Worm (Caenorhabditis elegans) whole organism, L2 larva: Measurements from ENCODE around the gene rpl-36.A.

Experiments
- C34F6.9 ChIP-seq: fragments of 150-350 bp; optimal IDR thresholded peaks from 2 replicates; lab custom pipeline; 2014; ENCODE audit warnings: missing biosample characterization, missing genetic modification characterization
- F13H6.1 ChIP-seq: sonication (generic microtip); optimal IDR thresholded peaks from 2 replicates; lab custom pipeline; 2016; ENCODE audit warnings: missing genetic modification characterization, missing compliant biosample characterization
- R02D3.7 ChIP-seq: fragments of 150-350 bp; optimal IDR thresholded peaks from 2 replicates; lab custom pipeline; 2014; ENCODE audit warnings: missing biosample characterization, missing genetic modification characterization
- Y55F3AM.14 ChIP-seq: fragments of 200-800 bp; sonication (Bioruptor generic); optimal IDR thresholded peaks from 2 replicates; lab custom pipeline; 2018; ENCODE audit warnings: mild to moderate bottlenecking, missing genetic modification characterization, missing compliant biosample characterization
- alr-1 ChIP-seq: fragments of 150-350 bp; optimal IDR thresholded peaks from 2 replicates; lab custom pipeline; 2014; ENCODE audit warnings: missing biosample characterization, missing genetic modification characterization
- aly-2 ChIP-seq: fragments of 150-350 bp; optimal IDR thresholded peaks from 2 replicates; lab custom pipeline; 2014; ENCODE audit warnings: missing biosample characterization, missing genetic modification characterization
- ama-1 ChIP-seq: fragments of 150-350 bp; optimal IDR thresholded peaks from 2 replicates; lab custom pipeline; 2018; ENCODE audit warnings: inconsistent platforms
- blmp-1 ChIP-seq: sonication (generic microtip); optimal IDR thresholded peaks from 2 replicates; lab custom pipeline; 2017; ENCODE audit warnings: missing genetic modification characterization, mild to moderate bottlenecking, missing compliant biosample characterization, antibody characterized with exemption, moderate library complexity; ENCODE audit not compliant: insufficient read depth
- ceh-16 ChIP-seq: fragments of 150-350 bp; optimal IDR thresholded peaks from 2 replicates; lab custom pipeline; 2014; ENCODE audit warnings: missing biosample characterization, missing genetic modification characterization
- ceh-82 ChIP-seq: fragments of 150-350 bp; optimal IDR thresholded peaks from 2 replicates; lab custom pipeline; 2014; ENCODE audit warnings: missing biosample characterization, missing genetic modification characterization
- crh-2 ChIP-seq: sonication (generic microtip); optimal IDR thresholded peaks from 2 replicates; lab custom pipeline; 2017; ENCODE audit warnings: missing biosample characterization, missing genetic modification characterization
- dmd-4 ChIP-seq: sonication (generic microtip); optimal IDR thresholded peaks from 2 replicates; lab custom pipeline; 2017; ENCODE audit warnings: missing biosample characterization, missing genetic modification characterization
- egl-27 ChIP-seq: sonication (generic microtip); optimal IDR thresholded peaks from 3 replicates; lab custom pipeline; 2017; ENCODE audit warnings: missing biosample characterization, missing genetic modification reagents, missing genetic modification characterization
- elt-1 ChIP-seq: fragments of 150-350 bp; optimal IDR thresholded peaks from 2 replicates; lab custom pipeline; 2014; ENCODE audit warnings: missing biosample characterization, missing genetic modification characterization
- elt-3 ChIP-seq: sonication (generic microtip); optimal IDR thresholded peaks from 2 replicates; lab custom pipeline; 2017; ENCODE audit warnings: missing biosample characterization, missing genetic modification characterization
- fos-1 ChIP-seq: fragments of 150-350 bp; optimal IDR thresholded peaks from 2 replicates; lab custom pipeline; 2014; ENCODE audit warnings: missing biosample characterization, missing genetic modification characterization
- gmeb-1 ChIP-seq: fragments of 150-350 bp; optimal IDR thresholded peaks from 2 replicates; lab custom pipeline; 2014; ENCODE audit warnings: missing biosample characterization, missing genetic modification characterization
- lin-11 ChIP-seq: fragments of 150-350 bp; sonication (generic microtip); optimal IDR thresholded peaks from 2 replicates; lab custom pipeline; 2014; ENCODE audit warnings: missing biosample characterization, missing genetic modification characterization, inconsistent platforms, mixed read lengths
- lin-13 ChIP-seq: fragments of 150-350 bp; optimal IDR thresholded peaks from 2 replicates; lab custom pipeline; 2014; ENCODE audit warnings: missing biosample characterization, missing genetic modification reagents, missing genetic modification characterization
- lsy-2 ChIP-seq, 2 experiments: fragments of 150-350 bp in 1 of 2; sonication (generic microtip) in 1 of 2; optimal IDR thresholded peaks; 2 replicates each; lab custom pipeline; 2014 to 2017; ENCODE audit warnings: missing biosample characterization in 2 of 2, missing genetic modification characterization in 2 of 2
- mab-5 ChIP-seq: fragments of 150-350 bp; optimal IDR thresholded peaks from 2 replicates; lab custom pipeline; 2014; ENCODE audit warnings: missing biosample characterization, missing genetic modification characterization
- mbf-1 ChIP-seq: sonication (generic microtip); optimal IDR thresholded peaks from 2 replicates; lab custom pipeline; 2017; ENCODE audit warnings: missing biosample characterization, missing genetic modification characterization
- mdl-1 ChIP-seq, 2 experiments: fragments of 150-350 bp in 1 of 2; sonication (generic microtip) in 1 of 2; optimal IDR thresholded peaks; 2 replicates each; lab custom pipeline; 2017; ENCODE audit warnings: missing biosample characterization in 2 of 2, missing genetic modification characterization in 2 of 2
- nhr-10 ChIP-seq: sonication (generic microtip); optimal IDR thresholded peaks from 2 replicates; lab custom pipeline; 2017; ENCODE audit warnings: missing biosample characterization, missing genetic modification characterization
- nhr-11 ChIP-seq: fragments of 150-350 bp; optimal IDR thresholded peaks from 2 replicates; lab custom pipeline; 2014; ENCODE audit warnings: missing biosample characterization, missing genetic modification characterization
- nhr-12 ChIP-seq: fragments of 150-350 bp; optimal IDR thresholded peaks from 2 replicates; lab custom pipeline; 2014; ENCODE audit warnings: missing biosample characterization, missing genetic modification characterization
- nhr-129 ChIP-seq: fragments of 150-350 bp; optimal IDR thresholded peaks from 2 replicates; lab custom pipeline; 2014; ENCODE audit warnings: missing biosample characterization, missing genetic modification characterization
- nhr-21 ChIP-seq: fragments of 150-350 bp; optimal IDR thresholded peaks from 2 replicates; lab custom pipeline; 2014; ENCODE audit warnings: missing biosample characterization, missing genetic modification characterization
- nhr-237 ChIP-seq: fragments of 150-350 bp; optimal IDR thresholded peaks from 2 replicates; lab custom pipeline; 2014; ENCODE audit warnings: missing biosample characterization, missing genetic modification characterization
- nhr-25 ChIP-seq: fragments of 150-350 bp; sonication (generic microtip); optimal IDR thresholded peaks from 3 replicates; lab custom pipeline; 2014; ENCODE audit warnings: missing biosample characterization, missing genetic modification characterization
- nhr-77 ChIP-seq: fragments of 150-350 bp; optimal IDR thresholded peaks from 2 replicates; lab custom pipeline; 2014; ENCODE audit warnings: missing biosample characterization, missing genetic modification characterization
- peb-1 ChIP-seq: fragments of 150-350 bp; optimal IDR thresholded peaks from 2 replicates; lab custom pipeline; 2014; ENCODE audit warnings: missing biosample characterization, missing genetic modification characterization
- sem-4 ChIP-seq: fragments of 150-350 bp; optimal IDR thresholded peaks from 2 replicates; lab custom pipeline; 2014; ENCODE audit warnings: missing biosample characterization, missing genetic modification reagents, missing genetic modification characterization
- skn-1 ChIP-seq: sonication (generic microtip); optimal IDR thresholded peaks from 2 replicates; lab custom pipeline; 2017; ENCODE audit warnings: missing biosample characterization, missing genetic modification characterization
- sma-3 ChIP-seq: sonication (generic microtip); optimal IDR thresholded peaks from 2 replicates; lab custom pipeline; 2016; ENCODE audit warnings: missing genetic modification reagents, missing genetic modification characterization, missing compliant biosample characterization
- snpc-4 ChIP-seq: fragments of 150-350 bp; optimal IDR thresholded peaks from 2 replicates; lab custom pipeline; 2014; ENCODE audit warnings: missing biosample characterization, missing genetic modification characterization
- unc-39 ChIP-seq: fragments of 150-350 bp; optimal IDR thresholded peaks from 2 replicates; lab custom pipeline; 2014; ENCODE audit warnings: missing biosample characterization, missing genetic modification characterization
- unc-55 ChIP-seq: fragments of 150-350 bp; sonication (generic microtip); optimal IDR thresholded peaks from 3 replicates; lab custom pipeline; 2014; ENCODE audit warnings: missing biosample characterization, missing genetic modification reagents, missing genetic modification characterization
- zag-1 ChIP-seq: fragments of 150-350 bp; optimal IDR thresholded peaks from 2 replicates; lab custom pipeline; 2014; ENCODE audit warnings: missing biosample characterization, missing genetic modification characterization
- ztf-1 ChIP-seq: fragments of 200-800 bp; sonication (Bioruptor generic); conservative IDR thresholded peaks from 2 replicates; pipeline ENCODE4 v1.3.6; 2022; ENCODE audit warnings: missing genetic modification characterization, missing compliant biosample characterization
- ztf-11 ChIP-seq: sonication (generic microtip); optimal IDR thresholded peaks from 2 replicates; lab custom pipeline; 2017; ENCODE audit warnings: missing biosample characterization, missing genetic modification characterization
- ztf-4 ChIP-seq: fragments of 150-350 bp; optimal IDR thresholded peaks from 2 replicates; lab custom pipeline; 2014; ENCODE audit warnings: missing biosample characterization, missing genetic modification characterization

The rpl-36.A gene

DNA sequence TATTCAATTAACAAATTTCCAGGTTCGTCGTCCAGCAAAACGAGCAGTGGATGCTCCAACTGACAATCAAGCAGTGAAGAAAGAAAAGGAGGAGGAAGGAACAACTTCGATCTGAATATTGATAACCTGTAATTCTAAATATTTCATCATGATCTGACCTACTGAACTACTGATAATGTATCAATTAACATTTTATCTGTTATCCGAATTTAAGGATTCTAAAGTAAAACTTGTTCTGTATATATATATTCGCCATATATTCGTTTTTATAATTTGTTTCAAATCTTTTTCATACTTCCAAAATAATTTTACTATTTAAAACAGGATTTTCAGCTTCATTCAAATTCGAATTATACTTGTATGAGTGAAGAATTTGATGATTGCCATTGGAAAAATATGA, 10.8 kb upstream of the rpl-36.A start, which contains the start of gene apc-17:
apc-17 (plus strand) TSS at position 301 of the 400 bp plus-strand sequence.
- no peak for TF ChIP-seq mdl-1 (tag; optimal IDR thresholded peaks at IDR 0.05; lab: Kevin White, UChicago)
- TF ChIP-seq skn-1 (tag; lab: Kevin White, UChicago): no peak
- no peak for TF ChIP-seq R02D3.7
- no peak for TF ChIP-seq mbf-1 (tag; lab: Kevin White, UChicago)
- TF ChIP-seq elt-1: no peak
- TF ChIP-seq nhr-11 (tag; lab: Kevin White, UChicago): no peak
- TF ChIP-seq unc-55: no peak

DNA sequence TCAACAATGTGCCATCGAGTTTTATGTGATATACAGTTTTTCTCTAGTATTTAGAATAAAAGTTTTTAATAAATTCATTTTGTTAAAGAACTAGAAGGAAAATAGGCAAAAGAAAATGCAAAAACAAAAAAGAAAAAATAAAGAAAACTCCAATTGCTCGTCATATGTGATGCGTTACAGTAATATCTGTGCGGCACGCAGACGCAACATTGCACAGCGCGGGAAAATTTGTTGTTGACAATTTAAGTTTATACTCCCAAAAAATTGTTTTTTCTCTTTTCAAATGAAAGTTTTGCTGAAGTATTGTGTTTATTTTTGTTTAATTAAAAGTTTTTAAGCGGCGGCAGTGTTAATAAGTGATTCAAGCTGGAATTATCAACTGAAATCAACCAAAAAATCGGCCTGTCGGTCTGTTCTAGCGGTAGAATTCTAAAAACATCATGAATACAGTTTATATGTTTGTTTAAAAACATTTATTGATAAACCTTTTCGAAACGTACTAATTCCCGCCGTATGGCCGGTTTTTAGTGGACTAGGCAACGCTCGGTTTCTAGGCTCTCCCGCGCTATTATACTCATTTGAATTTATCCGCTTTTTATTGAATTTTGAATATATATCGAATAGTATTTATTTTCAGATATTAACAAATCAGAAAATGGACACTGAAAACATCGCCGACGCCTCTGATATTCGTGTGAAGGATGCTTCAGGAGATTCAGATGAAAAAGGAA, 9.1 kb upstream of the rpl-36.A start, which contains the start of gene nasp-1:
nasp-1 (plus strand) TSS at position 632 of the 731 bp plus-strand sequence.
- TF ChIP-seq ztf-4 (tag; lab: Kevin White, UChicago): no peak
- no peak for TF ChIP-seq nhr-10 (tag; lab: Kevin White, UChicago)
- TF ChIP-seq mbf-1 (tag; lab: Kevin White, UChicago): no peak
- peak in 1 of 2 experiments; percentile 73 for TF ChIP-seq lsy-2 (tag; optimal IDR thresholded peaks at IDR 0.05; lab: Kevin White, UChicago)
- TF ChIP-seq nhr-237 (tag; lab: Kevin White, UChicago): no peak
- TF ChIP-seq skn-1 (tag; lab: Kevin White, UChicago): no peak
- TF ChIP-seq elt-3 (tag; lab: Kevin White, UChicago): no peak
- TF ChIP-seq lin-11: no peak

DNA sequence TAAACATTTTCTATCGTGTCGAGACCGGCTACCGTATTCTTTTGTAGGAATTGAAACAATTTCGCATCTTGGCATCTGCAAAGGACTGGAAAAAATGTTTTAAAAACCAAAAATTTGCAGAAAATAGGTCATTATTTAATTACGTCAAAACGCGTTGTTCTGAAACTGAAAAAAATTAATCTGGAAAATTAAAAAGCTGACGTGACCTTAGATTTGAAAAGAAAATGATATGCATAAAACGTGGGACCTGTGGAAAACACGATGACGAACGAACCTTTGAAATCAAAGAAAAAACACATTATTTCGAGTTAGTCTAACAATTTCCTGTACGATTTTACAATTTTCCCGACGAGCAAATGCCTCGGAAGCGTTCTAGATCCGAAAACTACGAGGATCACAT, 7.2 kb upstream of the rpl-36.A start, which contains the start of gene C09H10.9:
C09H10.9 (plus strand) TSS at position 301 of the 400 bp plus-strand sequence.
- no peak for TF ChIP-seq unc-55

- TF ChIP-seq R02D3.7: no peak
- TF ChIP-seq sem-4 (tag; lab: Kevin White, UChicago): no peak
- TF ChIP-seq ztf-4 (tag; lab: Kevin White, UChicago): no peak
- TF ChIP-seq nhr-21 (tag; lab: Kevin White, UChicago): no peak
- TF ChIP-seq peb-1 (tag; lab: Kevin White, UChicago): no peak
- TF ChIP-seq snpc-4 (tag; lab: Kevin White, UChicago): no peak
- TF ChIP-seq fos-1: no peak
- TF ChIP-seq, all 48 proteins: peak for 0
Observed at ce11 chrII:11103657-11104056, 6.7 kb upstream of the rpl-36.A start, which contains the start of gene C09H10.5. Gene C09H10.5 (minus strand): TSS chrII:11103757.

- TF ChIP-seq C34F6.9 (tag; lab: Kevin White, UChicago) (peak; percentile 91), elt-1 (no peak), Y55F3AM.14 (no peak), nhr-12 (tag; lab: Kevin White, UChicago) (no peak), zag-1 (no peak), alr-1 (tag; lab: Kevin White, UChicago) (no peak), mab-5 (tag; lab: Kevin White, UChicago) (no peak), nhr-25 (tag; lab: Kevin White, UChicago) (peak; percentile 20), F13H6.1 (tag; lab: Kevin White, UChicago) (peak; percentile 45), egl-27 (tag; lab: Kevin White, UChicago) (no peak), mdl-1 (tag; optimal IDR thresholded peaks at IDR 0.05; lab: Kevin White, UChicago) (peak in 1 of 2 experiments; percentile 4), fos-1 (peak; percentile 37), lin-11 (peak; percentile 68), aly-2 (tag; lab: Kevin White, UChicago) (no peak), nhr-11 (tag; lab: Kevin White, UChicago) (no peak), unc-55 (peak; percentile 80), blmp-1 (tag; lab: Kevin White, UChicago) (no peak), nhr-129 (peak; percentile 89), ztf-11 (tag; lab: Kevin White, UChicago) (no peak), dmd-4 (tag; lab: Kevin White, UChicago) (no peak), crh-2 (tag; lab: Kevin White, UChicago) (peak; percentile 75), ama-1 (lab: Kevin White, UChicago) (no peak), ztf-4 (tag; lab: Kevin White, UChicago) (no peak), gmeb-1 (peak; percentile 59), nhr-77 (tag; lab: Kevin White, UChicago) (no peak), nhr-237 (tag; lab: Kevin White, UChicago) (no peak), ceh-16 (no peak), skn-1 (tag; lab: Kevin White, UChicago) (no peak), snpc-4 (tag; lab: Kevin White, UChicago) (peak; percentile 8), mbf-1 (tag; lab: Kevin White, UChicago) (no peak), ceh-82 (tag; lab: Kevin White, UChicago) (no peak), lin-13 (peak; percentile 51), unc-39 (tag; lab: Kevin White, UChicago) (no peak), nhr-10 (tag; lab: Kevin White, UChicago) (no peak), ztf-1 (GFP tag; lab: Robert Waterston, UW) (no peak), nhr-21 (tag; lab: Kevin White, UChicago) (no peak), sma-3 (peak; percentile 29), peb-1 (tag; lab: Kevin White, UChicago) (no peak)
Observed at ce11 chrII:11103052-11103451, 6.0 kb upstream of the rpl-36.A start.
